Worm (Caenorhabditis elegans): ENCODE data around the gene orc-1.

Gene orc-1

ce11 chrIII:10632590-10633402 lies 10.1 kb upstream of the orc-1 start, which contains the start of gene Y39A1A.10:
Y39A1A.10 (plus strand) TSS chrIII:10632728.
- TF ChIP-seq egrh-3 (GFP tag; IDR thresholded peaks at IDR 0.05): peak; percentile 95
- no peak for TF ChIP-seq mel-28 (tag; optimal IDR thresholded peaks at IDR 0.05; ENCODE audit: borderline replicate concordance)
- 0 out of 2 replicates have a peak, but pooled peaks have one; percentile 11 for TF ChIP-seq lin-26 (GFP tag; IDR thresholded peaks at IDR 0.05)
- TF ChIP-seq egl-18 (GFP tag; IDR thresholded peaks at IDR 0.05): no peak
- 0 out of 2 replicates have a peak, but pooled peaks have one; percentile 54 for TF ChIP-seq nfyb-1 (GFP tag; IDR thresholded peaks at IDR 0.05)
- 0 out of 2 replicates have a peak, but pooled peaks have one; percentile 74 for TF ChIP-seq ceh-58 (GFP tag; IDR thresholded peaks at IDR 0.05)
- peak; percentile 84 for TF ChIP-seq zfh-2 (GFP tag; conservative IDR thresholded peaks at IDR 0.05)
- TF ChIP-seq cebp-1 (GFP tag; IDR thresholded peaks at IDR 0.05): no peak
- peak; percentile 4 for TF ChIP-seq cebp-1 (tag; optimal IDR thresholded peaks at IDR 0.05)
- no peak for TF ChIP-seq dpl-1 (GFP tag; optimal IDR thresholded peaks at IDR 0.05)
- TF ChIP-seq repo-1 (tag; optimal IDR thresholded peaks at IDR 0.05): no peak

ce11 chrIII:10633403-10633674 lies 9.6 kb upstream of the orc-1 start, which contains the start of gene Y39A1A.9:
Y39A1A.9 (minus strand) TSS chrIII:10633501.
- no peak for TF ChIP-seq tbx-9 (tag; optimal IDR thresholded peaks at IDR 0.05; ENCODE audit: borderline replicate concordance)
- TF ChIP-seq C17E4.6 (GFP tag; IDR thresholded peaks at IDR 0.05): no peak
- TF ChIP-seq dpff-1 (tag; optimal IDR thresholded peaks at IDR 0.05): no peak
- TF ChIP-seq lir-1 (GFP tag; conservative IDR thresholded peaks at IDR 0.05): no peak
- no peak for TF ChIP-seq somi-1 (GFP tag; optimal IDR thresholded peaks at IDR 0.05)
- no peak for TF ChIP-seq Y53F4B.3 (GFP tag; IDR thresholded peaks at IDR 0.05)
- TF ChIP-seq K11D2.4 (GFP tag; IDR thresholded peaks at IDR 0.05): no peak
- TF ChIP-seq lin-26 (GFP tag; IDR thresholded peaks at IDR 0.05): no peak
- TF ChIP-seq sdz-38 (tag; optimal IDR thresholded peaks at IDR 0.05): no peak
- TF ChIP-seq B0019.2 (GFP tag; conservative IDR thresholded peaks at IDR 0.05): no peak
- no peak for TF ChIP-seq ztf-26 (tag; optimal IDR thresholded peaks at IDR 0.05)
- no peak for TF ChIP-seq let-607 (tag; optimal IDR thresholded peaks at IDR 0.05)
- no peak for TF ChIP-seq ceh-58 (GFP tag; IDR thresholded peaks at IDR 0.05)
- TF ChIP-seq cebp-1 (GFP tag; IDR thresholded peaks at IDR 0.05): no peak
- TF ChIP-seq cebp-1 (tag; optimal IDR thresholded peaks at IDR 0.05): no peak
- no peak for TF ChIP-seq ets-4 (GFP tag; optimal IDR thresholded peaks at IDR 0.05)
- no peak for TF ChIP-seq attf-6 (GFP tag; IDR thresholded peaks at IDR 0.05)
- no peak for TF ChIP-seq ama-1 (optimal IDR thresholded peaks at IDR 0.05)
- TF ChIP-seq ama-1 (GFP tag; optimal IDR thresholded peaks at IDR 0.05): no peak

ce11 chrIII:10634034-10634433 lies 8.9 kb upstream of the orc-1 start:
- TF ChIP-seq lag-1 (GFP tag; IDR thresholded peaks at IDR 0.05): no peak
- TF ChIP-seq zfh-2 (GFP tag; conservative IDR thresholded peaks at IDR 0.05): peak; percentile 99
- TF ChIP-seq rec-8 (tag; optimal IDR thresholded peaks at IDR 0.05): no peak
- peak in 1 of 3 experiments; percentile 18 for TF ChIP-seq lin-35 (GFP tag; optimal IDR thresholded peaks at IDR 0.05)
- TF ChIP-seq rpc-1 (optimal IDR thresholded peaks at IDR 0.05): no peak
- TF ChIP-seq rpc-1 (tag; optimal IDR thresholded peaks at IDR 0.05): no peak
- no peak for TF ChIP-seq die-1 (tag; optimal IDR thresholded peaks at IDR 0.05)
- TF ChIP-seq mes-4 (tag; optimal IDR thresholded peaks at IDR 0.05): no peak
- no peak for TF ChIP-seq snpc-1.3 (tag; optimal IDR thresholded peaks at IDR 0.05; ENCODE audit: insufficient read depth)
- no peak for TF ChIP-seq bed-1 (GFP tag; IDR thresholded peaks at IDR 0.05)
- no peak for TF ChIP-seq ztf-26 (tag; optimal IDR thresholded peaks at IDR 0.05)
- TF ChIP-seq F57C9.4 (tag; optimal IDR thresholded peaks at IDR 0.05): peak; percentile 16
- TF ChIP-seq Y56A3A.18 (GFP tag; IDR thresholded peaks at IDR 0.05): 0 out of 2 replicates have a peak, but pooled peaks have one; percentile 21
- no peak for TF ChIP-seq Y79H2A.3 (GFP tag; conservative IDR thresholded peaks at IDR 0.05)
- TF ChIP-seq pha-4 (tag; optimal IDR thresholded peaks at IDR 0.05): no peak
- TF ChIP-seq F55B11.4 (tag; optimal IDR thresholded peaks at IDR 0.05; ENCODE audit: borderline replicate concordance, insufficient read depth): no peak
- no peak for TF ChIP-seq rcor-1 (GFP tag; IDR thresholded peaks at IDR 0.05)
- TF ChIP-seq ztf-22 (GFP tag; optimal IDR thresholded peaks at IDR 0.05): peak; percentile 17
- TF ChIP-seq egl-44 (GFP tag; IDR thresholded peaks at IDR 0.05): no peak
- TF ChIP-seq ztf-3 (GFP tag; optimal IDR thresholded peaks at IDR 0.05): no peak
- TF ChIP-seq sea-2 (GFP tag; IDR thresholded peaks at IDR 0.05): no peak
- no peak for TF ChIP-seq F22D6.2 (tag; optimal IDR thresholded peaks at IDR 0.05)

All from whole organism, young adult.